Fruit fly (Drosophila melanogaster): Measurements from ENCODE around the gene CG33494.

Gene CG33494

dm6 chr3R:25482463-25483173, 12.3 kb downstream of the CG33494 start, which contains the start of the genes XNP, CG42488 and CG5116 (continued):
- TF ChIP-seq HLH3B (GFP tag; IDR thresholded peaks at IDR 0.05) (peak; percentile 27; the same call in 1 of the 2 replicates), CG33213 (GFP tag; optimal IDR thresholded peaks at IDR 0.05) (peak; percentile 34), lmd (GFP tag; IDR thresholded peaks at IDR 0.05) (peak; percentile 32; the same call in 1 of the 2 replicates), CG1024 (GFP tag; IDR thresholded peaks at IDR 0.05) (0 out of 2 replicates have a peak, but pooled peaks have one; percentile 3), HmgD (GFP tag; optimal IDR thresholded peaks at IDR 0.05) (peak; percentile 3), lola (GFP tag; optimal IDR thresholded peaks at IDR 0.05) (peak in 1 of 3 experiments; percentile 54), lab (GFP tag; optimal IDR thresholded peaks at IDR 0.05) (no peak), gsb (GFP tag; IDR thresholded peaks at IDR 0.05) (no peak), ttk (GFP tag; IDR thresholded peaks at IDR 0.05) (no peak), CG7556 (GFP tag; optimal IDR thresholded peaks at IDR 0.05) (no peak), pros (GFP tag; optimal IDR thresholded peaks at IDR 0.05) (no peak), CG10543 (GFP tag; optimal IDR thresholded peaks at IDR 0.05) (peak; percentile 72), cad (GFP tag; optimal IDR thresholded peaks at IDR 0.05) (no peak), Xrp1 (GFP tag; IDR thresholded peaks at IDR 0.05) (peak; percentile 40; the same call in 1 of the 2 replicates), sob (GFP tag; IDR thresholded peaks at IDR 0.05) (peak; percentile 49), odd (GFP tag; optimal IDR thresholded peaks at IDR 0.05) (no peak), ftz-f1 (GFP tag; optimal IDR thresholded peaks at IDR 0.05) (peak; percentile 23), CG12769 (tag; optimal IDR thresholded peaks at IDR 0.05) (no peak), H2.0 (GFP tag; IDR thresholded peaks at IDR 0.05) (no peak), Chrac-16 (GFP tag; optimal IDR thresholded peaks at IDR 0.05) (peak; percentile 37), CG31365 (tag; optimal IDR thresholded peaks at IDR 0.05) (no peak), CG34376 (GFP tag; optimal IDR thresholded peaks at IDR 0.05) (peak; percentile 61), sima (GFP tag; optimal IDR thresholded peaks at IDR 0.05) (no peak), salm (tag; optimal IDR thresholded peaks at IDR 0.05) (no peak), TFAM (GFP tag; optimal IDR thresholded peaks at IDR 0.05) (no peak), Dp (GFP tag; optimal IDR thresholded peaks at IDR 0.05) (peak; percentile 43), ci (GFP tag; IDR thresholded peaks at IDR 0.05) (peak; percentile 12; the same call in 1 of the 3 replicates), zfh2 (GFP tag; optimal IDR thresholded peaks at IDR 0.05) (peak; percentile 56), MESR4 (GFP tag; optimal IDR thresholded peaks at IDR 0.05) (peak; percentile 69), E2f2 (GFP tag; IDR thresholded peaks at IDR 0.05) (peak; percentile 62; the same call in 1 of the 2 replicates), CG7963 (GFP tag; IDR thresholded peaks at IDR 0.05; ENCODE audit: partially characterized antibody) (peak; percentile 95), maf-S (GFP tag; optimal IDR thresholded peaks at IDR 0.05) (no peak), fd96Cb (tag; optimal IDR thresholded peaks at IDR 0.05) (peak; percentile 4), CG2889 (GFP tag; IDR thresholded peaks at IDR 0.05) (no peak), Fer1 (GFP tag; optimal IDR thresholded peaks at IDR 0.05) (peak; percentile 45), pum (GFP tag; optimal IDR thresholded peaks at IDR 0.05) (peak; percentile 24), ap (GFP tag; IDR thresholded peaks at IDR 0.05) (no peak), Atf3 (GFP tag; optimal IDR thresholded peaks at IDR 0.05) (no peak), danr (GFP tag; IDR thresholded peaks at IDR 0.05) (no peak), Spps (tag; optimal IDR thresholded peaks at IDR 0.05) (no peak), ab (GFP tag; optimal IDR thresholded peaks at IDR 0.05) (no peak), Awh (GFP tag; IDR thresholded peaks at IDR 0.05) (no peak), CG3407 (GFP tag; optimal IDR thresholded peaks at IDR 0.05) (no peak), CG11723 (GFP tag; optimal IDR thresholded peaks at IDR 0.05) (no peak), jumu (GFP tag; optimal IDR thresholded peaks at IDR 0.05) (peak; percentile 5), tin (GFP tag; optimal IDR thresholded peaks at IDR 0.05) (peak; percentile 36), CG1233 (GFP tag; optimal IDR thresholded peaks at IDR 0.05) (peak; percentile 39), CG10366 (GFP tag; IDR thresholded peaks at IDR 0.05) (peak; percentile 27; the same call in 1 of the 2 replicates), Sox102F (GFP tag; optimal IDR thresholded peaks at IDR 0.05) (no peak), Ravus (GFP tag; IDR thresholded peaks at IDR 0.05) (no peak)
